Worm (Caenorhabditis elegans) whole organism, L1 larva: ENCODE results near the gene lsm-8.

ENCODE experiments used
- isw-1 ChIP-seq: fragments of 200-800 bp; sonication (Bioruptor generic); IDR thresholded peaks from 2 replicates; pipeline ENCODE4 v1.3.6; 2022; ENCODE audit warnings: missing genetic modification characterization, missing compliant biosample characterization
- jun-1 ChIP-seq: fragments of 150-350 bp; optimal IDR thresholded peaks from 2 replicates; lab custom pipeline; 2014; ENCODE audit warnings: missing biosample characterization, missing genetic modification reagents, missing genetic modification characterization
- lir-3 ChIP-seq: sonication (generic microtip); optimal IDR thresholded peaks from 2 replicates; lab custom pipeline; 2016; ENCODE audit warnings: mild to moderate bottlenecking, missing genetic modification characterization, moderate library complexity, missing compliant biosample characterization; ENCODE audit not compliant: poor library complexity

ce11 chrIV:6361668-6362067 is 35.3 kb downstream of the lsm-8 start, which contains the start of gene Y73B6BL.47:
- TF ChIP-seq jun-1 (tag; lab: Kevin White, UChicago) (no peak), lir-3 (tag; lab: Kevin White, UChicago) (no peak), isw-1 (no peak)
